Worm (Caenorhabditis elegans) whole organism, mixed stage, embryonic: ENCODE data around the gene mdt-4.

Experiments used
- blmp-1 ChIP-seq: fragments of 150-350 bp; optimal IDR thresholded peaks from 2 replicates; lab custom pipeline; 2014; ENCODE audit warnings: missing biosample characterization, missing genetic modification characterization
- ceh-43 ChIP-seq: fragments of 200-800 bp; sonication (Bioruptor generic); optimal IDR thresholded peaks from 2 replicates; lab custom pipeline; 2018; ENCODE audit warnings: mild to moderate bottlenecking, missing genetic modification characterization, moderate library complexity, missing compliant biosample characterization
- ces-1 ChIP-seq: fragments of 150-350 bp; optimal IDR thresholded peaks from 2 replicates; lab custom pipeline; 2014; ENCODE audit warnings: missing biosample characterization, missing genetic modification reagents, missing genetic modification characterization
- lin-13 ChIP-seq: fragments of 150-350 bp; optimal IDR thresholded peaks from 2 replicates; lab custom pipeline; 2014; ENCODE audit warnings: missing biosample characterization, missing genetic modification characterization
- lsy-2 ChIP-seq: fragments of 150-350 bp; optimal IDR thresholded peaks from 2 replicates; lab custom pipeline; 2014; ENCODE audit warnings: missing biosample characterization, missing genetic modification characterization
- mab-5 ChIP-seq: fragments of 150-350 bp; optimal IDR thresholded peaks from 2 replicates; lab custom pipeline; 2014; ENCODE audit warnings: missing biosample characterization, missing genetic modification characterization
- mls-2 ChIP-seq: sonication (generic microtip); optimal IDR thresholded peaks from 2 replicates; lab custom pipeline; 2016; ENCODE audit warnings: mild to moderate bottlenecking, missing genetic modification characterization, moderate library complexity, missing compliant biosample characterization
- nhr-237 ChIP-seq: fragments of 150-350 bp; optimal IDR thresholded peaks from 2 replicates; lab custom pipeline; 2014; ENCODE audit warnings: missing biosample characterization, missing genetic modification characterization
- nhr-28 ChIP-seq: fragments of 150-350 bp; optimal IDR thresholded peaks from 2 replicates; lab custom pipeline; 2014; ENCODE audit warnings: missing biosample characterization, missing genetic modification characterization
- pha-4 ChIP-seq: fragments of 150-350 bp; optimal IDR thresholded peaks from 2 replicates; lab custom pipeline; 2018; ENCODE audit warnings: missing biosample characterization, missing genetic modification reagents, missing genetic modification characterization
- snpc-4 ChIP-seq: fragments of 150-350 bp; optimal IDR thresholded peaks from 2 replicates; lab custom pipeline; 2014; ENCODE audit warnings: missing biosample characterization, missing genetic modification characterization
- unc-39 ChIP-seq: fragments of 150-350 bp; optimal IDR thresholded peaks from 2 replicates; lab custom pipeline; 2014; ENCODE audit warnings: missing biosample characterization, missing genetic modification characterization
- ztf-11 ChIP-seq: fragments of 150-350 bp; optimal IDR thresholded peaks from 2 replicates; lab custom pipeline; 2014; ENCODE audit warnings: missing biosample characterization, missing genetic modification characterization

ce11 chrII:4908160-4908559 is 35.6 kb downstream of the mdt-4 start:
- no peak for TF ChIP-seq nhr-237 (tag; lab: Kevin White, UChicago)
- TF ChIP-seq mab-5 (tag; lab: Kevin White, UChicago): no peak
- no peak for TF ChIP-seq lsy-2
- TF ChIP-seq ceh-43: no peak
- TF ChIP-seq pha-4 (tag; lab: Kevin White, UChicago): no peak
- no peak for TF ChIP-seq lin-13 (tag; lab: Kevin White, UChicago)
- TF ChIP-seq ces-1 (GFP tag; lab: Kevin White, UChicago): no peak
- no peak for TF ChIP-seq nhr-28
- TF ChIP-seq blmp-1 (tag; lab: Kevin White, UChicago): no peak
- TF ChIP-seq ztf-11 (tag; lab: Kevin White, UChicago): no peak
- TF ChIP-seq mls-2 (tag; lab: Kevin White, UChicago): no peak
- TF ChIP-seq unc-39 (tag; lab: Kevin White, UChicago): no peak
- TF ChIP-seq snpc-4: no peak
